Worm (Caenorhabditis elegans) whole organism, L1 larva: Measurements from ENCODE around the gene srp-2.
A peak's percentile ranks its signal among the peaks of the same experiment; 100 is the strongest.

Source experiments
- ama-1 ChIP-seq: fragments of 150-350 bp; optimal IDR thresholded peaks from 2 replicates; lab custom pipeline; 2014
- dpl-1 ChIP-seq, 3 experiments: fragments of 150-350 bp in 2 of 3; sonication (generic microtip) in 1 of 3; optimal IDR thresholded peaks; 2 replicates each; lab custom pipeline; 2014 to 2017; ENCODE audit warnings: missing biosample characterization in 3 of 3, missing genetic modification characterization in 3 of 3, missing genetic modification reagents in 3 of 3
- elt-3 ChIP-seq, 6 experiments: fragments of 150-350 bp in 1 of 6; sonication (generic microtip); optimal IDR thresholded peaks; 2 replicates each; lab custom pipeline; 2017 to 2018; ENCODE audit warnings: missing biosample characterization in 6 of 6, missing genetic modification characterization in 6 of 6, inconsistent platforms in 1 of 6
- jun-1 ChIP-seq: fragments of 150-350 bp; optimal IDR thresholded peaks from 2 replicates; lab custom pipeline; 2014; ENCODE audit warnings: missing biosample characterization, missing genetic modification reagents, missing genetic modification characterization
- lsy-2 ChIP-seq, 2 experiments: fragments of 150-350 bp; optimal IDR thresholded peaks; 2 replicates each; lab custom pipeline; 2014; ENCODE audit warnings: missing biosample characterization in 2 of 2, missing genetic modification characterization in 2 of 2
- nhr-11 ChIP-seq: fragments of 150-350 bp; optimal IDR thresholded peaks from 2 replicates; lab custom pipeline; 2014; ENCODE audit warnings: missing biosample characterization, missing genetic modification characterization
- nhr-76 ChIP-seq: sonication (generic microtip); optimal IDR thresholded peaks from 2 replicates; lab custom pipeline; 2017; ENCODE audit warnings: missing biosample characterization, missing genetic modification characterization
- rnt-1 ChIP-seq: sonication (generic microtip); optimal IDR thresholded peaks from 2 replicates; lab custom pipeline; 2016; ENCODE audit warnings: mild to moderate bottlenecking, missing genetic modification characterization, moderate library complexity, missing compliant biosample characterization
- sox-4 ChIP-seq: sonication (generic microtip); optimal IDR thresholded peaks from 2 replicates; lab custom pipeline; 2016; ENCODE audit warnings: missing genetic modification characterization, missing compliant biosample characterization
- unc-86 ChIP-seq: sonication (generic microtip); optimal IDR thresholded peaks from 2 replicates; lab custom pipeline; 2016; ENCODE audit warnings: missing genetic modification characterization, missing compliant biosample characterization

DNA sequence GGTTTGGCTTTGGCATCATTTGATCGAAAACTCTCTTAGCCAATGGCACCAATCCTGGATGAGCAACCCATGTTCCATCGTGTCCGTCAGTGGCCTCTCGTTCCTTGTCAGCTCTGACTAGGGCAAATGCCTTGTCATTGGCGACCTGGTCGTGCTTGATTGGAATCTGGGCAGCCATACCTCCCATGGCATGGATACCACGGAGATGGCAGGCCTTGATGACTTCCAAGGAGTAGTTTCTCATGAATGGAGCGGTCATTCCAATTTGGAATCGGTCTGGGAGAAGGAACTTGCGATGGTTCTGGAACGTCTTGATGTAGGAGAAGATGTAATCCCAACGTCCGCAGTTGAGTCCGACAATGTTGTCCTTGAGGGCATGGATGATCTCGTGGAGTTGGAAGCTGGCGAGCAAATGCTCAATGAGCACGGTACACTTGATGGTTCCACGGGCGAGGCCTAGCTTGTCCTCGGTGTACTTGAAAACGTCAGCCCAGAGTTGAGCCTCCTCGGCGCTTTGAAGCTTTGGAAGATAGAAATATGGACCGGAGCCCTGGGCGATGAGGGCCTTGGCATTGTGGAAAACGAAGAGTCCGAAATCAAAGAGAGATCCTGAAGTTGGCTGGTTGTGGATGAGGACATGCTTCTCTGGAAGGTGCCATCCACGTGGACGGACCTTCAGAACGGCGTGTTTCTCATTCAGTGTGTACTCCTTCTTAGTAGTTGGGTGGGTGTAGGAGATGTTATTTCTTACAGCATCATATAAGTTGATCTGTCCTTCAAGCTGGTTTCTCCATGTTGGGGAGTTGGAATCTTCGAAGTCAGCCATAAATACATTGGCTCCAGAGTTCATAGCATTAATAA lies 37.3 kb upstream of the srp-2 start:
- TF ChIP-seq lsy-2 (tag; optimal IDR thresholded peaks at IDR 0.05; lab: Kevin White, UChicago) (no peak), nhr-11 (tag; lab: Kevin White, UChicago) (no peak), elt-3 (tag; optimal IDR thresholded peaks at IDR 0.05; lab: Kevin White, UChicago) (no peak), unc-86 (no peak), sox-4 (no peak), jun-1 (tag; lab: Kevin White, UChicago) (no peak), ama-1 (lab: Kevin White, UChicago) (peak; percentile 92), dpl-1 (GFP tag; optimal IDR thresholded peaks at IDR 0.05; lab: Kevin White, UChicago) (no peak), nhr-76 (tag; lab: Kevin White, UChicago) (no peak), rnt-1 (tag; lab: Kevin White, UChicago) (no peak)
